Worm (Caenorhabditis elegans): ENCODE data around the gene K02D10.3.

The K02D10.3 gene

DNA sequence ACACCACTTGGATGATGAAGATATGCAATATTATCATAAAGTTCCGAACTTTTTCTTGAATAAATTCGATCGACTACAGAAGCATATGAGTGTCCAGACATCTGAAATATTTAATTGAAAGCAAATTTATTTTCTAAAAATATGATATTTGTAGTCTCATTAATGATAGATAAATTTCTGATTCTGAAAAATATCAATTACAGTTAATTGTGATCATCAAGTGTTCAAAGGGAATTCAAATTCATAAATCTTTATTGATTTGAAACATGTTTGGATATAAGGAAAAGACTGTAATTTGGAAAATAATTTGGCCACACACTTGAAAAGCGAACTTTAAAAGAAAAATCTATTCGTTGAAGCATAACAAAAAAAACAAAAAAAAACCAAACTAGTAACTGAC lies 35.5 kb upstream of the K02D10.3 start, which contains the start of gene F54F2.7:
TSS of gene F54F2.7 (minus strand) at position 101 of the 400 bp plus-strand sequence.
- TF ChIP-seq tlp-1 (tag; optimal IDR thresholded peaks at IDR 0.05) (no peak), pqm-1 (tag; optimal IDR thresholded peaks at IDR 0.05) (no peak), nhr-85 (tag) (no peak), lin-14 (GFP tag; optimal IDR thresholded peaks at IDR 0.05) (no peak)

- TF ChIP-seq unc-86 (tag; optimal IDR thresholded peaks at IDR 0.05) (no peak), aly-2 (tag; optimal IDR thresholded peaks at IDR 0.05) (peak; percentile 3), nhr-85 (tag) (peak; percentile 71)
Measured at ce11 chrIII:8805815-8806214, 34.1 kb upstream of the K02D10.3 start.

- TF ChIP-seq fkh-10 (GFP tag; optimal IDR thresholded peaks at IDR 0.05) = peak; percentile 93
- peak; percentile 90 for TF ChIP-seq elt-2 (tag; optimal IDR thresholded peaks at IDR 0.05)
- TF ChIP-seq xbp-1 (tag; optimal IDR thresholded peaks at IDR 0.05) = peak; percentile 93
- peak; percentile 53; the same call in 1 of the 2 replicates for TF ChIP-seq unc-98 (GFP tag; IDR thresholded peaks at IDR 0.05)
- peak; percentile 68 to 72 (median 70) for TF ChIP-seq dpl-1 (GFP tag; optimal IDR thresholded peaks at IDR 0.05)
- TF ChIP-seq tlp-1 (tag; optimal IDR thresholded peaks at IDR 0.05) = no peak
- TF ChIP-seq nhr-237 (tag; optimal IDR thresholded peaks at IDR 0.05) = peak; percentile 81
- TF ChIP-seq unc-130 (tag; optimal IDR thresholded peaks at IDR 0.05) = peak; percentile 77
- peak; percentile 100 for TF ChIP-seq nhr-85 (tag)
- peak; percentile 80 for TF ChIP-seq fkh-4 (tag; optimal IDR thresholded peaks at IDR 0.05; ENCODE audit: borderline replicate concordance)
- no peak for TF ChIP-seq ceh-90 (tag; optimal IDR thresholded peaks at IDR 0.05)
- TF ChIP-seq vab-15 (tag; optimal IDR thresholded peaks at IDR 0.05) = peak; percentile 86
- TF ChIP-seq snu-23 (GFP tag; optimal IDR thresholded peaks at IDR 0.05) = peak; percentile 96
- peak; percentile 93 to 96 for TF ChIP-seq lsy-2 (tag; optimal IDR thresholded peaks at IDR 0.05)
- TF ChIP-seq pag-3 (tag; optimal IDR thresholded peaks at IDR 0.05; ENCODE audit: borderline replicate concordance, insufficient read depth) = no peak
- TF ChIP-seq sptf-1 (tag; optimal IDR thresholded peaks at IDR 0.05) = no peak
- TF ChIP-seq blmp-1 (tag; optimal IDR thresholded peaks at IDR 0.05) = peak; percentile 85
- peak; percentile 95 for TF ChIP-seq nhr-47 (tag; optimal IDR thresholded peaks at IDR 0.05)
- TF ChIP-seq isw-1 (GFP tag; IDR thresholded peaks at IDR 0.05) = peak; percentile 82
- TF ChIP-seq aly-2 (tag; optimal IDR thresholded peaks at IDR 0.05) = peak; percentile 55
- peak; percentile 92 for TF ChIP-seq nhr-19 (GFP tag; conservative IDR thresholded peaks at IDR 0.05)
- TF ChIP-seq zip-4 (GFP tag; optimal IDR thresholded peaks at IDR 0.05) = peak; percentile 71
- TF ChIP-seq mdl-1 (tag; optimal IDR thresholded peaks at IDR 0.05) = peak; percentile 73 to 96
- TF ChIP-seq aha-1 (tag; optimal IDR thresholded peaks at IDR 0.05) = peak; percentile 92
- TF ChIP-seq F16B12.6 (tag; optimal IDR thresholded peaks at IDR 0.05) = peak; percentile 40
- peak; percentile 91 for TF ChIP-seq rnt-1 (tag; optimal IDR thresholded peaks at IDR 0.05)
- TF ChIP-seq lin-35 (GFP tag; optimal IDR thresholded peaks at IDR 0.05) = peak; percentile 72 to 91
- peak; percentile 95 to 96 for TF ChIP-seq egl-27 (tag; optimal IDR thresholded peaks at IDR 0.05)
- peak; percentile 81 for TF ChIP-seq lir-3 (tag; optimal IDR thresholded peaks at IDR 0.05; ENCODE audit: poor library complexity)
- no peak for TF ChIP-seq ces-1 (GFP tag; optimal IDR thresholded peaks at IDR 0.05)
- no peak for TF ChIP-seq ceh-63 (GFP tag; optimal IDR thresholded peaks at IDR 0.05)
- TF ChIP-seq nhr-71 (tag; optimal IDR thresholded peaks at IDR 0.05) = peak; percentile 99
- peak; percentile 96 for TF ChIP-seq dsc-1 (tag; optimal IDR thresholded peaks at IDR 0.05)
- peak; percentile 94 for TF ChIP-seq unc-86 (tag; optimal IDR thresholded peaks at IDR 0.05)
- peak; percentile 96 for TF ChIP-seq fkh-8 (tag; optimal IDR thresholded peaks at IDR 0.05)
- no peak for TF ChIP-seq nhr-84 (tag; optimal IDR thresholded peaks at IDR 0.05)
- peak; percentile 91 for TF ChIP-seq C16A3.4 (tag; optimal IDR thresholded peaks at IDR 0.05)
- TF ChIP-seq nhr-76 (tag; optimal IDR thresholded peaks at IDR 0.05) = peak; percentile 47
- peak; percentile 96 for TF ChIP-seq ztf-4 (tag; optimal IDR thresholded peaks at IDR 0.05)
- peak; percentile 94 for TF ChIP-seq irx-1 (tag; optimal IDR thresholded peaks at IDR 0.05)
- peak; percentile 51 for TF ChIP-seq mab-9 (GFP tag; IDR thresholded peaks at IDR 0.05)
- TF ChIP-seq zag-1 (tag; optimal IDR thresholded peaks at IDR 0.05) = peak; percentile 98
- no peak for TF ChIP-seq ceh-8 (GFP tag; optimal IDR thresholded peaks at IDR 0.05)
Measured at ce11 chrIII:8801864-8802818, 30.4 kb upstream of the K02D10.3 start.
